Fruit fly (Drosophila melanogaster) whole organism, embryonic: ENCODE measurements around the gene CG8993.
A peak's percentile ranks its signal among the peaks of the same experiment; 100 is the strongest.

Experiments
- Ada2b ChIP-seq: fragments of 200-800 bp; sonication (Bioruptor generic); IDR thresholded peaks from 2 replicates; pipeline ENCODE4 v1.3.6; 2022; ENCODE audit warnings: missing biosample characterization, missing genetic modification characterization
- Aef1 ChIP-seq: fragments of 200-800 bp; sonication (Bioruptor generic); IDR thresholded peaks from 3 replicates; pipeline ENCODE4 v1.3.6; 2022; ENCODE audit warnings: missing biosample characterization, missing genetic modification characterization
- Awh ChIP-seq: fragments of 200-800 bp; sonication (Bioruptor generic); IDR thresholded peaks from 2 replicates; pipeline ENCODE4, ENCODE4 v1.3.6; 2022; ENCODE audit warnings: missing biosample characterization, missing genetic modification characterization
- Bdp1 ChIP-seq: fragments of 200-800 bp; sonication (Bioruptor generic); optimal IDR thresholded peaks from 3 replicates; lab custom pipeline; 2016; ENCODE audit warnings: missing biosample characterization, missing genetic modification characterization
- CG10543 ChIP-seq: fragments of 200-800 bp; sonication (Bioruptor generic); optimal IDR thresholded peaks from 3 replicates; lab custom pipeline; 2017; ENCODE audit warnings: missing biosample characterization, mild to moderate bottlenecking, missing genetic modification characterization, moderate library complexity
- CG10979 ChIP-seq: fragments of 200-800 bp; sonication (Bioruptor generic); optimal IDR thresholded peaks from 2 replicates; lab custom pipeline; 2018; ENCODE audit warnings: missing biosample characterization, mild to moderate bottlenecking, missing genetic modification characterization, moderate library complexity
- CG12155 ChIP-seq: fragments of 200-800 bp; sonication (Bioruptor generic); optimal IDR thresholded peaks from 3 replicates; lab custom pipeline; 2016; ENCODE audit warnings: missing biosample characterization, missing genetic modification characterization
- CG12391 ChIP-seq: fragments of 200-800 bp; sonication (Bioruptor generic); optimal IDR thresholded peaks from 3 replicates; lab custom pipeline; 2018; ENCODE audit warnings: missing biosample characterization, mild to moderate bottlenecking, missing genetic modification characterization, moderate library complexity
- CG14050 ChIP-seq: fragments of 200-800 bp; sonication (Bioruptor generic); IDR thresholded peaks from 3 replicates; pipeline ENCODE4 v1.3.6; 2022; ENCODE audit warnings: missing biosample characterization, missing genetic modification characterization
- CG14860 ChIP-seq: fragments of 200-800 bp; sonication (Bioruptor generic); IDR thresholded peaks from 3 replicates; pipeline ENCODE4 v1.3.6; 2022; ENCODE audit warnings: missing biosample characterization, missing genetic modification characterization; ENCODE audit not compliant: partially characterized antibody
- CG15479 ChIP-seq: fragments of 200-800 bp; sonication (Bioruptor generic); optimal IDR thresholded peaks from 3 replicates; lab custom pipeline; 2019; ENCODE audit warnings: missing biosample characterization, mild to moderate bottlenecking, missing genetic modification characterization, moderate library complexity
- CG18476 ChIP-seq: fragments of 200-800 bp; sonication (Bioruptor generic); optimal IDR thresholded peaks from 2 replicates; lab custom pipeline; 2016; ENCODE audit warnings: missing biosample characterization, mild to moderate bottlenecking, missing genetic modification characterization
- CG2202 ChIP-seq: fragments of 200-800 bp; sonication (Bioruptor generic); optimal IDR thresholded peaks from 2 replicates; lab custom pipeline; 2018; ENCODE audit warnings: missing biosample characterization, mild to moderate bottlenecking, missing genetic modification characterization
- CG30403 ChIP-seq: fragments of 200-800 bp; sonication (Bioruptor generic); optimal IDR thresholded peaks from 3 replicates; lab custom pipeline; 2016; ENCODE audit warnings: missing biosample characterization, missing genetic modification characterization
- CG32532 ChIP-seq: fragments of 200-800 bp; sonication (Bioruptor generic); IDR thresholded peaks from 2 replicates; pipeline ENCODE4 v1.3.6; 2022; ENCODE audit warnings: missing biosample characterization, missing genetic modification characterization
- CG3726 ChIP-seq: fragments of 200-800 bp; sonication (Bioruptor generic); IDR thresholded peaks from 3 replicates; pipeline ENCODE4, ENCODE4 v1.3.6; 2022; ENCODE audit warnings: missing biosample characterization, missing genetic modification characterization
- CG6791 ChIP-seq: fragments of 200-800 bp; sonication (Bioruptor generic); IDR thresholded peaks from 3 replicates; pipeline ENCODE4 v1.3.6; 2022; ENCODE audit warnings: missing biosample characterization, missing genetic modification characterization; ENCODE audit not compliant: partially characterized antibody
- CG6854 ChIP-seq: fragments of 200-800 bp; sonication (Bioruptor generic); optimal IDR thresholded peaks from 3 replicates; lab custom pipeline; 2017; ENCODE audit warnings: missing biosample characterization, mild to moderate bottlenecking, missing genetic modification characterization
- CG7357 ChIP-seq: fragments of 200-800 bp; sonication (Bioruptor generic); IDR thresholded peaks from 3 replicates; pipeline ENCODE4 v1.3.6; 2022; ENCODE audit warnings: missing biosample characterization, missing genetic modification characterization
- CG7963 ChIP-seq: fragments of 200-800 bp; sonication (Bioruptor generic); IDR thresholded peaks from 3 replicates; pipeline ENCODE4 v1.3.6; 2022; ENCODE audit warnings: missing biosample characterization, missing genetic modification characterization; ENCODE audit not compliant: partially characterized antibody
- CG8478 ChIP-seq: fragments of >200 bp; optimal IDR thresholded peaks from 2 replicates; lab custom pipeline; 2018
- Dip2 ChIP-seq: fragments of 200-800 bp; sonication (Bioruptor generic); IDR thresholded peaks from 2 replicates; pipeline ENCODE4 v1.3.6; 2022; ENCODE audit warnings: missing biosample characterization, missing genetic modification characterization
- Fer1 ChIP-seq: fragments of 200-800 bp; sonication (Bioruptor generic); optimal IDR thresholded peaks from 2 replicates; lab custom pipeline; 2017; ENCODE audit warnings: missing biosample characterization, mild to moderate bottlenecking, missing genetic modification characterization
- Fer3 ChIP-seq: fragments of 200-800 bp; sonication (Bioruptor generic); optimal IDR thresholded peaks from 2 replicates; lab custom pipeline; 2018; ENCODE audit warnings: missing biosample characterization, mild to moderate bottlenecking, missing genetic modification characterization, moderate library complexity
- H15 ChIP-seq: fragments of 200-800 bp; sonication (Bioruptor generic); IDR thresholded peaks from 3 replicates; pipeline ENCODE4 v1.3.6; 2022; ENCODE audit warnings: missing biosample characterization, missing genetic modification characterization
- HLH3B ChIP-seq: fragments of 200-800 bp; sonication (Bioruptor generic); IDR thresholded peaks from 2 replicates; pipeline ENCODE4 v1.3.6; 2022; ENCODE audit warnings: missing biosample characterization, missing genetic modification characterization
- HLH54F ChIP-seq: fragments of 200-800 bp; sonication (Bioruptor generic); optimal IDR thresholded peaks from 3 replicates; lab custom pipeline; 2016; ENCODE audit warnings: missing biosample characterization, missing genetic modification characterization
- HmgD ChIP-seq: fragments of 200-800 bp; sonication (Bioruptor generic); optimal IDR thresholded peaks from 3 replicates; lab custom pipeline; 2016; ENCODE audit warnings: missing biosample characterization, missing genetic modification characterization
- Hr51 ChIP-seq, 2 experiments: fragments of 200-800 bp; sonication (Bioruptor generic); optimal IDR thresholded peaks; 2 replicates in 1 of 2; 3 replicates in 1 of 2; lab custom pipeline; 2016 to 2018; ENCODE audit warnings: missing biosample characterization in 2 of 2, missing genetic modification characterization in 2 of 2, mild to moderate bottlenecking in 1 of 2, moderate library complexity in 1 of 2
- Jarid2 ChIP-seq: fragments of 200-800 bp; sonication (Bioruptor generic); optimal IDR thresholded peaks from 3 replicates; lab custom pipeline; 2017; ENCODE audit warnings: mild to moderate bottlenecking, missing biosample characterization, missing genetic modification reagents, missing genetic modification characterization
- Meics ChIP-seq: fragments of 200-800 bp; sonication (Bioruptor generic); optimal IDR thresholded peaks from 2 replicates; lab custom pipeline; 2017; ENCODE audit warnings: missing biosample characterization, mild to moderate bottlenecking, missing genetic modification characterization
- NC2β ChIP-seq: fragments of 200-800 bp; sonication (Bioruptor generic); optimal IDR thresholded peaks from 2 replicates; lab custom pipeline; 2016; ENCODE audit warnings: missing biosample characterization, missing genetic modification characterization
- NfI ChIP-seq: fragments of 200-800 bp; sonication (Bioruptor generic); optimal IDR thresholded peaks from 3 replicates; lab custom pipeline; 2018; ENCODE audit warnings: missing biosample characterization, mild to moderate bottlenecking, missing genetic modification characterization, moderate library complexity
- Optix ChIP-seq: fragments of 200-800 bp; sonication (Bioruptor generic); IDR thresholded peaks from 3 replicates; pipeline ENCODE4 v1.3.6; 2022; ENCODE audit warnings: missing biosample characterization, missing genetic modification characterization
- Sox100B ChIP-seq: fragments of 200-800 bp; sonication (Bioruptor generic); optimal IDR thresholded peaks from 3 replicates; lab custom pipeline; 2018; ENCODE audit warnings: missing biosample characterization, mild to moderate bottlenecking, missing genetic modification characterization
- Taf1 ChIP-seq: fragments of 200-800 bp; sonication (Bioruptor generic); IDR thresholded peaks from 2 replicates; pipeline ENCODE4 v1.3.6; 2022; ENCODE audit warnings: missing biosample characterization, missing genetic modification characterization
- bsh ChIP-seq, 2 experiments: fragments of 200-800 bp; sonication (Bioruptor generic); optimal IDR thresholded peaks; 2 replicates each; lab custom pipeline; 2017 to 2018; ENCODE audit warnings: mild to moderate bottlenecking in 2 of 2, missing biosample characterization in 2 of 2, missing genetic modification characterization in 2 of 2, moderate library complexity in 1 of 2
- caup ChIP-seq: fragments of 200-800 bp; sonication (Bioruptor generic); optimal IDR thresholded peaks from 3 replicates; lab custom pipeline; 2017; ENCODE audit warnings: missing biosample characterization, mild to moderate bottlenecking, missing genetic modification characterization, moderate library complexity; ENCODE audit not compliant: severe bottlenecking
- cg ChIP-seq: fragments of 200-800 bp; sonication (Bioruptor generic); optimal IDR thresholded peaks from 3 replicates; lab custom pipeline; 2019; ENCODE audit warnings: missing biosample characterization, mild to moderate bottlenecking, missing genetic modification characterization, moderate library complexity
- corto ChIP-seq: fragments of 200-800 bp; sonication (Bioruptor generic); optimal IDR thresholded peaks from 2 replicates; lab custom pipeline; 2016; ENCODE audit warnings: missing biosample characterization, mild to moderate bottlenecking, missing genetic modification characterization, moderate library complexity
- disco-r ChIP-seq: fragments of 200-800 bp; sonication (Bioruptor generic); optimal IDR thresholded peaks from 2 replicates; lab custom pipeline; 2016; ENCODE audit warnings: missing biosample characterization, missing genetic modification characterization
- ftz-f1 ChIP-seq: fragments of 200-800 bp; sonication (Bioruptor generic); optimal IDR thresholded peaks from 2 replicates; lab custom pipeline; 2016; ENCODE audit warnings: missing biosample characterization, missing genetic modification characterization
- ind ChIP-seq: fragments of 200-800 bp; sonication (Bioruptor generic); optimal IDR thresholded peaks from 3 replicates; lab custom pipeline; 2016; ENCODE audit warnings: missing biosample characterization, missing genetic modification characterization
- p53 ChIP-seq: fragments of 200-800 bp; sonication (Bioruptor generic); optimal IDR thresholded peaks from 2 replicates; lab custom pipeline; 2016; ENCODE audit warnings: missing biosample characterization, missing genetic modification characterization
- pan ChIP-seq, 4 experiments: fragments of >200 bp in 3 of 4; fragments of 200-800 bp in 1 of 4; sonication (Bioruptor generic) in 1 of 4; optimal IDR thresholded peaks in 3 of 4; IDR thresholded peaks in 1 of 4; 2 replicates each; pipeline versions ENCODE4 v1.3.6 to Lab custom; 2017 to 2022; ENCODE audit warnings: missing biosample characterization in 2 of 4, missing genetic modification characterization in 2 of 4, mixed read lengths in 1 of 4
- pita ChIP-seq: fragments of 200-800 bp; sonication (Bioruptor generic); optimal IDR thresholded peaks from 2 replicates; lab custom pipeline; 2017; ENCODE audit warnings: missing biosample characterization, mild to moderate bottlenecking, missing genetic modification characterization
- ranshi ChIP-seq: fragments of 200-800 bp; sonication (Bioruptor generic); IDR thresholded peaks from 2 replicates; pipeline ENCODE4 v1.3.6; 2022; ENCODE audit warnings: missing biosample characterization, missing genetic modification characterization
- slou ChIP-seq: fragments of 200-800 bp; sonication (Bioruptor generic); optimal IDR thresholded peaks from 3 replicates; lab custom pipeline; 2016; ENCODE audit warnings: missing biosample characterization, missing genetic modification characterization
- wdn ChIP-seq: fragments of 200-800 bp; sonication (Bioruptor generic); IDR thresholded peaks from 2 replicates; pipeline ENCODE4 v1.3.6; 2022; ENCODE audit warnings: missing biosample characterization, missing genetic modification characterization

CG8993 gene

dm6 chr3L:2410869-2411268, 38.9 kb downstream of the CG8993 start (continued):
- TF ChIP-seq CG3726 (GFP tag; lab: Robert Waterston, UW) (no peak), CG6854 (GFP tag; lab: Kevin White, UChicago) (peak; percentile 22), cg (GFP tag; lab: Kevin White, UChicago) (no peak), CG15479 (GFP tag; lab: Kevin White, UChicago) (no peak), CG2202 (tag; lab: Kevin White, UChicago) (no peak), HLH54F (GFP tag; lab: Kevin White, UChicago) (no peak), Meics (GFP tag; lab: Kevin White, UChicago) (peak; percentile 25), CG12155 (GFP tag; lab: Kevin White, UChicago) (no peak), Awh (GFP tag; lab: Robert Waterston, UW) (0 out of 2 replicates have a peak, but pooled peaks have one; percentile 11), Bdp1 (GFP tag; lab: Kevin White, UChicago) (no peak), Ada2b (GFP tag; lab: Robert Waterston, UW) (peak; percentile 70; the same call in 1 of the 2 replicates), Jarid2 (GFP tag; lab: Kevin White, UChicago) (no peak), pan (optimal IDR thresholded peaks at IDR 0.05; lab: Kevin White, UChicago) (no peak), pan (GFP tag; optimal IDR thresholded peaks at IDR 0.05 in 1 of 2, IDR thresholded peaks at IDR 0.05 in 1 of 2) (peak in 1 of 2 experiments; percentile 45), CG6791 (GFP tag; lab: Robert Waterston, UW) (no peak), p53 (no peak), CG10543 (no peak), Fer3 (tag; lab: Kevin White, UChicago) (peak; percentile 16), slou (no peak), ind (GFP tag; lab: Kevin White, UChicago) (peak; percentile 41), bsh (GFP tag; optimal IDR thresholded peaks at IDR 0.05; lab: Kevin White, UChicago) (no peak), CG12391 (tag; lab: Kevin White, UChicago) (no peak), CG18476 (GFP tag; lab: Kevin White, UChicago) (peak; percentile 38), CG10979 (peak; percentile 5), NC2β (GFP tag; lab: Kevin White, UChicago) (no peak), Aef1 (GFP tag; lab: Robert Waterston, UW) (peak; percentile 41; the same call in 1 of the 3 replicates), caup (GFP tag; lab: Kevin White, UChicago) (peak; percentile 19), ranshi (GFP tag; lab: Robert Waterston, UW) (peak; percentile 66)

- TF ChIP-seq Ada2b (GFP tag; lab: Robert Waterston, UW) (peak; percentile 54; the same call in 1 of the 2 replicates), CG14050 (GFP tag; lab: Robert Waterston, UW) (0 out of 3 replicates have a peak, but pooled peaks have one; percentile 38), wdn (0 out of 2 replicates have a peak, but pooled peaks have one; percentile 6), CG7357 (GFP tag; lab: Robert Waterston, UW) (no peak), Taf1 (GFP tag; lab: Robert Waterston, UW) (no peak), CG32532 (GFP tag; lab: Robert Waterston, UW) (peak; percentile 65; the same call in 1 of the 2 replicates), Hr51 (GFP tag; optimal IDR thresholded peaks at IDR 0.05; lab: Kevin White, UChicago) (peak in 1 of 2 experiments; percentile 59), CG8478 (no peak), CG7963 (GFP tag; lab: Robert Waterston, UW) (no peak), CG14860 (GFP tag; lab: Robert Waterston, UW) (no peak), Fer1 (GFP tag; lab: Kevin White, UChicago) (peak; percentile 77), pita (GFP tag; lab: Kevin White, UChicago) (no peak), disco-r (no peak), corto (GFP tag; lab: Kevin White, UChicago) (peak; percentile 62), Sox100B (peak; percentile 36), HLH3B (GFP tag; lab: Robert Waterston, UW) (peak; percentile 67), Optix (GFP tag; lab: Robert Waterston, UW) (no peak), NfI (GFP tag; lab: Kevin White, UChicago) (peak; percentile 48), Dip2 (GFP tag; lab: Robert Waterston, UW) (no peak), ftz-f1 (GFP tag; lab: Kevin White, UChicago) (no peak), H15 (no peak), CG30403 (GFP tag; lab: Kevin White, UChicago) (peak; percentile 27), HmgD (GFP tag; lab: Kevin White, UChicago) (no peak)
Observed at dm6 chr3L:2411564-2412080, 39.6 kb downstream of the CG8993 start.
